Fruit fly (Drosophila melanogaster) whole organism, embryonic: Measurements from ENCODE around the gene Mtch.

Experiments
- Bteb2 ChIP-seq: fragments of 200-800 bp; sonication (Bioruptor generic); optimal IDR thresholded peaks from 2 replicates; lab custom pipeline; 2016; ENCODE audit warnings: missing biosample characterization, missing genetic modification characterization
- CG11504 ChIP-seq: fragments of 200-800 bp; sonication (Bioruptor generic); optimal IDR thresholded peaks from 3 replicates; lab custom pipeline; 2019; ENCODE audit warnings: missing biosample characterization, mild to moderate bottlenecking, missing genetic modification characterization, moderate library complexity
- CG11560 ChIP-seq: fragments of 200-800 bp; sonication (Bioruptor generic); IDR thresholded peaks from 3 replicates; pipeline ENCODE4 v1.3.6; 2022; ENCODE audit warnings: missing biosample characterization, missing genetic modification characterization
- CG12219 ChIP-seq: fragments of 200-800 bp; sonication (Bioruptor generic); optimal IDR thresholded peaks from 3 replicates; lab custom pipeline; 2018; ENCODE audit warnings: missing biosample characterization, mild to moderate bottlenecking, missing genetic modification characterization
- CG12659 ChIP-seq: fragments of 200-800 bp; sonication (Bioruptor generic); optimal IDR thresholded peaks from 3 replicates; lab custom pipeline; 2017; ENCODE audit warnings: mild to moderate bottlenecking, missing biosample characterization, missing genetic modification reagents, missing genetic modification characterization
- CG13123 ChIP-seq: fragments of 200-800 bp; sonication (Bioruptor generic); optimal IDR thresholded peaks from 2 replicates; lab custom pipeline; 2016; ENCODE audit warnings: missing biosample characterization, missing genetic modification characterization
- CG14441 ChIP-seq: fragments of 200-800 bp; sonication (Bioruptor generic); IDR thresholded peaks from 2 replicates; pipeline ENCODE4 v1.3.6; 2022; ENCODE audit warnings: missing biosample characterization, missing genetic modification characterization
- CG14965 ChIP-seq: fragments of 200-800 bp; sonication (Bioruptor generic); optimal IDR thresholded peaks from 2 replicates; lab custom pipeline; 2016; ENCODE audit warnings: missing biosample characterization, missing genetic modification characterization, borderline replicate concordance
- CG15479 ChIP-seq: fragments of 200-800 bp; sonication (Bioruptor generic); optimal IDR thresholded peaks from 3 replicates; lab custom pipeline; 2019; ENCODE audit warnings: missing biosample characterization, mild to moderate bottlenecking, missing genetic modification characterization, moderate library complexity
- CG33213 ChIP-seq: fragments of 200-800 bp; sonication (Bioruptor generic); optimal IDR thresholded peaks from 3 replicates; lab custom pipeline; 2016; ENCODE audit warnings: missing biosample characterization, missing genetic modification characterization
- CG5180 ChIP-seq: fragments of 200-800 bp; sonication (Bioruptor generic); optimal IDR thresholded peaks from 3 replicates; lab custom pipeline; 2017; ENCODE audit warnings: missing biosample characterization, missing genetic modification characterization, mild to moderate bottlenecking, moderate library complexity, missing genetic modification reagents
- CG7928 ChIP-seq: fragments of 200-800 bp; sonication (Bioruptor generic); optimal IDR thresholded peaks from 2 replicates; lab custom pipeline; 2017; ENCODE audit warnings: missing biosample characterization, mild to moderate bottlenecking, missing genetic modification characterization
- CG8478 ChIP-seq: fragments of >200 bp; optimal IDR thresholded peaks from 2 replicates; lab custom pipeline; 2018
- CG9817 ChIP-seq: fragments of 200-800 bp; sonication (Bioruptor generic); optimal IDR thresholded peaks from 2 replicates; lab custom pipeline; 2018; ENCODE audit warnings: missing biosample characterization, mild to moderate bottlenecking, missing genetic modification characterization, moderate library complexity
- Camta ChIP-seq: fragments of 200-800 bp; sonication (Bioruptor generic); optimal IDR thresholded peaks from 2 replicates; lab custom pipeline; 2016; ENCODE audit warnings: missing biosample characterization, missing genetic modification characterization
- Dref ChIP-seq: fragments of 200-800 bp; sonication (Bioruptor generic); IDR thresholded peaks from 2 replicates; pipeline ENCODE4 v1.3.6; 2022; ENCODE audit warnings: missing biosample characterization, missing genetic modification characterization
- Eip74EF ChIP-seq, 2 experiments: fragments of 200-800 bp in 1 of 2; fragments of >200 bp in 1 of 2; sonication (Bioruptor generic) in 1 of 2; optimal IDR thresholded peaks; 2 replicates each; lab custom pipeline; 2017 to 2019; ENCODE audit warnings: missing biosample characterization in 2 of 2, missing genetic modification characterization in 2 of 2, mild to moderate bottlenecking in 1 of 2, moderate library complexity in 1 of 2
- Ets97D ChIP-seq: fragments of 200-800 bp; sonication (Bioruptor generic); optimal IDR thresholded peaks from 3 replicates; lab custom pipeline; 2016; ENCODE audit warnings: missing biosample characterization, missing genetic modification characterization
- H2.0 ChIP-seq: fragments of 200-800 bp; sonication (Bioruptor generic); IDR thresholded peaks from 2 replicates; pipeline ENCODE4 v1.3.6; 2022; ENCODE audit warnings: missing biosample characterization, missing genetic modification characterization
- Hey ChIP-seq: fragments of 200-800 bp; sonication (Bioruptor generic); optimal IDR thresholded peaks from 3 replicates; lab custom pipeline; 2018; ENCODE audit warnings: missing biosample characterization, mild to moderate bottlenecking, missing genetic modification characterization
- Hmx ChIP-seq: fragments of 200-800 bp; sonication (Bioruptor generic); optimal IDR thresholded peaks from 2 replicates; lab custom pipeline; 2016; ENCODE audit warnings: missing biosample characterization, missing genetic modification characterization
- Hsf ChIP-seq: fragments of 200-800 bp; sonication (Bioruptor generic); optimal IDR thresholded peaks from 3 replicates; lab custom pipeline; 2016; ENCODE audit warnings: missing biosample characterization, missing genetic modification characterization
- MBD-R2 ChIP-seq: fragments of 200-800 bp; sonication (Bioruptor generic); IDR thresholded peaks from 2 replicates; pipeline ENCODE4 v1.3.6; 2022; ENCODE audit warnings: missing biosample characterization, missing genetic modification characterization
- Optix ChIP-seq: fragments of 200-800 bp; sonication (Bioruptor generic); IDR thresholded peaks from 3 replicates; pipeline ENCODE4 v1.3.6; 2022; ENCODE audit warnings: missing biosample characterization, missing genetic modification characterization
- PHDP ChIP-seq: fragments of 200-800 bp; sonication (Bioruptor generic); optimal IDR thresholded peaks from 3 replicates; lab custom pipeline; 2018; ENCODE audit warnings: missing biosample characterization, mild to moderate bottlenecking, missing genetic modification characterization, moderate library complexity
- ap ChIP-seq: fragments of 200-800 bp; sonication (Bioruptor generic); IDR thresholded peaks from 2 replicates; pipeline ENCODE4 v1.3.6; 2022; ENCODE audit warnings: missing biosample characterization, missing genetic modification characterization
- ash1 ChIP-seq: fragments of 200-800 bp; sonication (Bioruptor generic); optimal IDR thresholded peaks from 2 replicates; lab custom pipeline; 2018; ENCODE audit warnings: missing biosample characterization, mild to moderate bottlenecking, missing genetic modification characterization
- btn ChIP-seq: fragments of 200-800 bp; sonication (Bioruptor generic); optimal IDR thresholded peaks from 2 replicates; lab custom pipeline; 2016; ENCODE audit warnings: missing biosample characterization, missing genetic modification characterization
- cas ChIP-seq: fragments of 200-800 bp; sonication (Bioruptor generic); IDR thresholded peaks from 2 replicates; pipeline ENCODE4 v1.3.6; 2022; ENCODE audit warnings: missing biosample characterization, missing genetic modification characterization
- cato ChIP-seq: fragments of 200-800 bp; sonication (Bioruptor generic); optimal IDR thresholded peaks from 2 replicates; lab custom pipeline; 2016; ENCODE audit warnings: missing biosample characterization, missing genetic modification characterization, borderline replicate concordance
- danr ChIP-seq: fragments of 200-800 bp; sonication (Bioruptor generic); IDR thresholded peaks from 2 replicates; pipeline ENCODE4 v1.3.6; 2022; ENCODE audit warnings: missing biosample characterization, missing genetic modification characterization
- dimm ChIP-seq: fragments of 200-800 bp; sonication (Bioruptor generic); IDR thresholded peaks from 2 replicates; pipeline ENCODE4 v1.3.6; 2022; ENCODE audit warnings: missing biosample characterization, missing genetic modification characterization
- dm ChIP-seq: fragments of 200-800 bp; sonication (Bioruptor generic); optimal IDR thresholded peaks from 3 replicates; lab custom pipeline; 2016; ENCODE audit warnings: missing biosample characterization, missing genetic modification characterization
- dmrt11E ChIP-seq: fragments of 200-800 bp; sonication (Bioruptor generic); optimal IDR thresholded peaks from 3 replicates; lab custom pipeline; 2018; ENCODE audit warnings: missing biosample characterization, mild to moderate bottlenecking, missing genetic modification characterization, moderate library complexity
- exex ChIP-seq: fragments of 200-800 bp; sonication (Bioruptor generic); optimal IDR thresholded peaks from 4 replicates; lab custom pipeline; 2018; ENCODE audit warnings: missing biosample characterization, mild to moderate bottlenecking, missing genetic modification characterization, moderate library complexity
- ham ChIP-seq: fragments of 200-800 bp; sonication (Bioruptor generic); IDR thresholded peaks from 2 replicates; pipeline ENCODE4 v1.3.6; 2022; ENCODE audit warnings: missing biosample characterization, missing genetic modification characterization
- her ChIP-seq: fragments of 200-800 bp; sonication (Bioruptor generic); optimal IDR thresholded peaks from 2 replicates; lab custom pipeline; 2016; ENCODE audit warnings: missing biosample characterization, missing genetic modification characterization
- klu ChIP-seq: fragments of 200-800 bp; sonication (Bioruptor generic); IDR thresholded peaks from 2 replicates; pipeline ENCODE4 v1.3.6; 2022; ENCODE audit warnings: missing biosample characterization, missing genetic modification characterization
- lab ChIP-seq: fragments of 200-800 bp; sonication (Bioruptor generic); optimal IDR thresholded peaks from 3 replicates; lab custom pipeline; 2017; ENCODE audit warnings: missing biosample characterization, missing genetic modification characterization, mild to moderate bottlenecking, moderate library complexity, missing genetic modification reagents
- lmd ChIP-seq: fragments of 200-800 bp; sonication (Bioruptor generic); IDR thresholded peaks from 2 replicates; pipeline ENCODE4 v1.3.6; 2022; ENCODE audit warnings: missing biosample characterization, missing genetic modification characterization
- mld ChIP-seq: fragments of 200-800 bp; sonication (Bioruptor generic); IDR thresholded peaks from 3 replicates; pipeline ENCODE4 v1.3.6; 2022; ENCODE audit warnings: missing biosample characterization, missing genetic modification characterization; ENCODE audit not compliant: partially characterized antibody
- pb ChIP-seq: fragments of 200-800 bp; sonication (Bioruptor generic); optimal IDR thresholded peaks from 3 replicates; lab custom pipeline; 2016; ENCODE audit warnings: missing biosample characterization, missing genetic modification characterization
- psq ChIP-seq: fragments of 200-800 bp; sonication (Bioruptor generic); optimal IDR thresholded peaks from 2 replicates; lab custom pipeline; 2017; ENCODE audit warnings: missing biosample characterization, missing genetic modification characterization
- schlank ChIP-seq: fragments of 200-800 bp; sonication (Bioruptor generic); optimal IDR thresholded peaks from 2 replicates; lab custom pipeline; 2018; ENCODE audit warnings: missing biosample characterization, mild to moderate bottlenecking, missing genetic modification characterization
- sima ChIP-seq: fragments of 200-800 bp; sonication (Bioruptor generic); optimal IDR thresholded peaks from 2 replicates; lab custom pipeline; 2016; ENCODE audit warnings: missing biosample characterization, missing genetic modification characterization
- slbo ChIP-seq: fragments of 200-800 bp; sonication (Bioruptor generic); IDR thresholded peaks from 2 replicates; pipeline ENCODE4 v1.3.6; 2022; ENCODE audit warnings: missing biosample characterization, missing genetic modification characterization
- tll ChIP-seq, 2 experiments: fragments of 200-800 bp in 1 of 2; fragments of >200 bp in 1 of 2; sonication (Bioruptor generic) in 1 of 2; optimal IDR thresholded peaks; 2 replicates each; lab custom pipeline; 2017 to 2019; ENCODE audit warnings: missing biosample characterization in 2 of 2, missing genetic modification characterization in 2 of 2, mild to moderate bottlenecking in 1 of 2, moderate library complexity in 1 of 2
- vfl ChIP-seq: fragments of 200-800 bp; sonication (Bioruptor generic); optimal IDR thresholded peaks from 2 replicates; lab custom pipeline; 2016; ENCODE audit warnings: missing biosample characterization, missing genetic modification characterization
- vvl ChIP-seq: fragments of 200-800 bp; sonication (Bioruptor generic); IDR thresholded peaks from 2 replicates; pipeline ENCODE4 v1.3.6; 2022; ENCODE audit warnings: missing biosample characterization, missing genetic modification characterization

The Mtch gene

DNA sequence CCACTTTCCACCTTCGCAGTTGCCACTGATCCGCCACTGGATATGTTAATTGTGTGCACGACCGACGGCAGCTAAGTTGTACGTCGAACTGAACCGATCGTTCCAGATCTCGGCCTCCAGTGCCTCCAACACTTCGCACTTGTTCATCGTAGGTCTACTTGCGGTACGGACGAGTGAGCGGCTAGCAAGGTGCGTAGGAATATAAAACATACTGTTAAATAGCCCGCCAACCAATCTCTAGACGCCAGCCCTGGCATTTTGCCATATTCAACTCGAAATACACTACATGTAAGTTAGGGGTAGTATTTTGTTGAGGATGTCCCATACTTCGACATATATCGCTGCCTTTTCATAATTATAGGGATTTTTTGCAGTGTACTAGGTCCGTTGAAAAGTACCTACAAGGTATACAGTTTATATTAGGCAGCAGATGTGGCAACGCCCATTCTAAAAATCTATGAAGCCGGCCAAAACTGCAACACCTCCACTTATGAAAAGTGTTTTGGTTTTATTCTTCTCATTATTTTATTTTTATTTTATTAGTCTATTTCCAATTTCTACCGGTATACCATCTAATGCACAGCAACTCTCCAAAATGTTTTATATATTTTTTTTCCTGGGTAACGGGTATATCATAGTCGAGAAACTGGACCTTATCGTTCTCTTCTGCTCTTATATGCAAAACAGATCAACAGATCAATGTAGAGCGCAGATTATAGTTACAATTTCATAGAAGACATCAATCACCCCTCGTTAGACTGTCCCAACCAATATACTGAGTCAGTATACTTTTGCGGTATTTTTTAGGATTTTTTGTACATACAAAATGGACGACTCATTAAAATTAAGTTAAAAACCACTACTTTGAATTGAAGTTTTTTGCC lies 38.8 kb downstream of the Mtch start, which contains the start of the genes pyx and CG33229 (continued):
- TF ChIP-seq Optix, result peak; percentile 71
- peak; percentile 88 for TF ChIP-seq cas (GFP tag; lab: Robert Waterston, UW)
- peak; percentile 91 for TF ChIP-seq lmd (GFP tag; lab: Robert Waterston, UW)
- TF ChIP-seq CG14965, result no peak
- peak; percentile 44 for TF ChIP-seq pb (GFP tag; lab: Kevin White, UChicago)
- TF ChIP-seq CG9817 (tag; lab: Kevin White, UChicago), result peak; percentile 90
- peak; percentile 84 for TF ChIP-seq lab (GFP tag; lab: Kevin White, UChicago)
- no peak for TF ChIP-seq CG15479 (GFP tag; lab: Kevin White, UChicago)
- peak; percentile 76 for TF ChIP-seq cato (GFP tag; lab: Kevin White, UChicago)
- peak; percentile 41 for TF ChIP-seq sima
- TF ChIP-seq klu (GFP tag; lab: Robert Waterston, UW), result peak; percentile 71; the same call in 1 of the 2 replicates
- peak; percentile 94 for TF ChIP-seq Hsf
- peak; percentile 32 for TF ChIP-seq dm
- peak; percentile 75 for TF ChIP-seq PHDP (tag; lab: Kevin White, UChicago)
- TF ChIP-seq Camta (GFP tag; lab: Kevin White, UChicago), result peak; percentile 80
- peak; percentile 18; the same call in 1 of the 2 replicates for TF ChIP-seq ham (GFP tag; lab: Robert Waterston, UW)
- TF ChIP-seq ap (GFP tag; lab: Robert Waterston, UW), result peak; percentile 36; the same call in 1 of the 2 replicates
- peak; percentile 61 for TF ChIP-seq CG12219 (GFP tag; lab: Kevin White, UChicago)
- peak; percentile 73 for TF ChIP-seq danr (GFP tag; lab: Robert Waterston, UW)
- peak; percentile 34 for TF ChIP-seq Dref (GFP tag; lab: Robert Waterston, UW)
- peak; percentile 82 for TF ChIP-seq CG14441
- peak; percentile 79 for TF ChIP-seq CG13123 (GFP tag; lab: Kevin White, UChicago)
- TF ChIP-seq slbo, result peak; percentile 93
- peak; percentile 92 for TF ChIP-seq CG7928 (GFP tag; lab: Kevin White, UChicago)
- TF ChIP-seq mld, result no peak
- TF ChIP-seq CG11504 (tag; lab: Kevin White, UChicago), result peak; percentile 87
- peak; percentile 51; the same call in 1 of the 2 replicates for TF ChIP-seq MBD-R2 (GFP tag; lab: Robert Waterston, UW)
- TF ChIP-seq vfl (GFP tag; lab: Kevin White, UChicago), result peak; percentile 85
- peak; percentile 75 for TF ChIP-seq H2.0 (GFP tag; lab: Robert Waterston, UW)
- TF ChIP-seq Ets97D (GFP tag; lab: Kevin White, UChicago), result peak; percentile 70
- TF ChIP-seq vvl (GFP tag; lab: Robert Waterston, UW), result peak; percentile 76
- peak; percentile 28 for TF ChIP-seq her (GFP tag; lab: Kevin White, UChicago)
- TF ChIP-seq Eip74EF (GFP tag; optimal IDR thresholded peaks at IDR 0.05; lab: Kevin White, UChicago), result no peak
- no peak for TF ChIP-seq ash1 (GFP tag; lab: Kevin White, UChicago)
- TF ChIP-seq exex (tag; lab: Kevin White, UChicago), result peak; percentile 60
- TF ChIP-seq CG33213 (GFP tag; lab: Kevin White, UChicago), result peak; percentile 31
- peak; percentile 89 for TF ChIP-seq CG12659
- TF ChIP-seq Hmx (GFP tag; lab: Kevin White, UChicago), result peak; percentile 75
- TF ChIP-seq dmrt11E (tag; lab: Kevin White, UChicago), result peak; percentile 68
- TF ChIP-seq psq (GFP tag; lab: Kevin White, UChicago), result peak; percentile 50
- peak; percentile 35 for TF ChIP-seq btn (GFP tag; lab: Kevin White, UChicago)
- no peak for TF ChIP-seq CG8478
- peak; percentile 44 for TF ChIP-seq Hey
- peak; percentile 73 for TF ChIP-seq CG5180
- no peak for TF ChIP-seq tll (GFP tag; optimal IDR thresholded peaks at IDR 0.05; lab: Kevin White, UChicago)
- peak; percentile 73 for TF ChIP-seq schlank (tag; lab: Kevin White, UChicago)
- TF ChIP-seq CG11560 (tag; lab: Robert Waterston, UW), result peak; percentile 71; the same call in 1 of the 3 replicates
- peak; percentile 38; the same call in 1 of the 2 replicates for TF ChIP-seq dimm
- peak; percentile 80 for TF ChIP-seq Bteb2 (GFP tag; lab: Kevin White, UChicago)
